Worm (Caenorhabditis elegans): Measurements from ENCODE around the gene R09D1.12.

ce11 chrII:9498589-9498988 is 46.5 kb upstream of the R09D1.12 start:
- TF ChIP-seq T22C8.4 (GFP tag; IDR thresholded peaks at IDR 0.05) (no peak), klf-2 (GFP tag; conservative IDR thresholded peaks at IDR 0.05) (no peak), ztf-23 (GFP tag; IDR thresholded peaks at IDR 0.05) (no peak), med-1 (GFP tag; optimal IDR thresholded peaks at IDR 0.05; ENCODE audit: insufficient read depth) (no peak), flt-1 (GFP tag; IDR thresholded peaks at IDR 0.05) (no peak), ztf-29 (GFP tag; IDR thresholded peaks at IDR 0.05) (no peak)

Measured in whole organism, midembryonic.